Fruit fly (Drosophila melanogaster): ENCODE results near the gene aux.

The aux gene

dm6 chr3R:4256672-4257071 lies 45.1 kb downstream of the aux start, which contains the start of gene Or82a:
Gene Or82a, plus strand, starts transcription at chr3R:4256972.
- no peak for TF ChIP-seq CG17801 (GFP tag; optimal IDR thresholded peaks at IDR 0.05; ENCODE audit: partially characterized antibody)

DNA sequence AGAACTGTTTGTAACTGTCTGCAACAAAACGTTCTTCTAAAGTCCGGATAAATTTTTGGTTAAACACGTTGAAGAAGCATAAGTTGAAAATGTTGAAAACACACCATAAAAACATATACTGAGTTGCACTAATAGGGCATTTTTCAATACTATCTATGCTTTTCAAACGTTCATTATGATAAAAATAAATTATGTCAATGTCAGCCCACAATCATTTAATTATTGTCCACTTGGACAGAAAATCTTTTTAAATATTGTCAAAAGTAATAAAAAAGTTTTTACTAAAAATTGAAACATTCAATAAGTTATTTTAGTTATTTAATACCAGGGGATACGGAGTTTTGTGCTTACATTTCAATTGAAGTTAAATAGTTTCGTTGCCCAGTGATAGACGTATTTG lies 54.9 kb downstream of the aux start, which contains the start of gene CG1092:
CG1092 (plus strand) TSS at position 301 of the 400 bp plus-strand sequence.
- TF ChIP-seq CG17801 (GFP tag; optimal IDR thresholded peaks at IDR 0.05; ENCODE audit: partially characterized antibody), result no peak

DNA sequence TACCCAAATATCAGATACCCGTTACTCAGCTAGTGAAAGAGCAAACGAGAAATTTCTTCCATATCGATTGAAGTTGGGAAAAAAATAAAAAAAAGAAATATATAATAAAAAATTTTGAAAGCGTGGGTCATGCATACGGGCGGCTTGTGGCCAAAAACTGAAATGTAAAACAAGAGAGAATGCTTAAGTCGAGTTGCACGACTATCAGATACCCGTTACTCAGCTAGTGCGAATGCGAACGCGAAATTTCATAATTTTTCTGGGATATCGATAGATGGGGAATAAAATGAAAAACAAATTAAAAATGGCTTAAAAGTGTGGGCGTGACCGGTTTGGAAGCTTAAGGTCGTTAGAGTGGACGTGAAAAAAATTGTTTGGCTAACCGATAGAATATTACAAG lies 56.8 kb downstream of the aux start:
- TF ChIP-seq CG17801 (GFP tag; optimal IDR thresholded peaks at IDR 0.05; ENCODE audit: partially characterized antibody), result no peak

Measured in ovary, adult (tissue).